Fruit fly (Drosophila melanogaster): ENCODE results near the gene H.
A peak's percentile ranks its signal among the peaks of the same experiment; 100 is the strongest.

DNA sequence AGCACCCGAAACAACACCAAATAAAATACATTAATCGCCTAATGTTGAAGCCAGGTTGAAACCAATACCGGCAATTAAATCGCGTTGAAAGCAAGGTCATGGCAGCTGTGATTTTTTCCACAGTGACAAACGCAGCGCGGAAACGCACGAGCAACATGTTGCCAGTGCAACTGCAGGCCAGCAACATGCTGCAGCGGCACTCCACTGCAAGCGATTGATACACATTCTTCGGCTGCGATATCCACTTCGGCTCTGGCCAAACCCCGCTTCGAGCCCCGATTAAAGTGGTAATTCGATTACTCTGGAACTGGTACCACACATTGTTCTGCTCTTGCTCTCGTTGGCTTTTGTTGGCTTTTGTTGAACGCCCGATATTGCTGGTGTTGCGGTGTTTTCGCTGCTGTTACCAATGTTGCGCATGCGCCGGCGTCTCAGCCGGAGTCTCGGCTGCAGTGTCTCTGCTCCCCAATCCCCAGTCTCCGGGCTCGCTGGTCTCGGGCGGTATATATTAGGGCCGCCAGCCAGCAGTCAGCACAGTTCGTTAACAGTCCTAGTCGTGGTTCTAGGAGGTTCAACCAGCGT, 47.4 kb downstream of the H start, which contains the start of gene Cpr92F:
- TF ChIP-seq CG15710 (tag; optimal IDR thresholded peaks at IDR 0.05) (no peak), CG4496 (GFP tag; IDR thresholded peaks at IDR 0.05) (no peak; the same call in 2 of the 3 replicates), CG12605 (GFP tag; IDR thresholded peaks at IDR 0.05) (no peak), CG9948 (tag; optimal IDR thresholded peaks at IDR 0.05) (no peak), CG17806 (tag; optimal IDR thresholded peaks at IDR 0.05) (no peak), fd96Ca (GFP tag; IDR thresholded peaks at IDR 0.05) (0 out of 3 replicates have a peak, but pooled peaks have one; percentile 12), D1 (tag; optimal IDR thresholded peaks at IDR 0.05) (no peak), CG34367 (tag; optimal IDR thresholded peaks at IDR 0.05) (no peak), Ets98B (GFP tag; IDR thresholded peaks at IDR 0.05) (no peak), EcR (GFP tag; optimal IDR thresholded peaks at IDR 0.05) (no peak), CG8159 (tag; optimal IDR thresholded peaks at IDR 0.05) (no peak)

Data from whole organism, pupa.